Worm (Caenorhabditis elegans) whole organism, L4 larva: ENCODE measurements around the gene flcn-1.
A peak's percentile ranks its signal among the peaks of the same experiment; 100 is the strongest.

Experiments
- F10B5.3 ChIP-seq: sonication (generic microtip); optimal IDR thresholded peaks from 2 replicates; lab custom pipeline; 2016; ENCODE audit warnings: mild to moderate bottlenecking, missing genetic modification characterization, missing compliant biosample characterization
- aly-2 ChIP-seq: sonication (generic microtip); optimal IDR thresholded peaks from 2 replicates; lab custom pipeline; 2018; ENCODE audit warnings: missing biosample characterization, missing genetic modification characterization
- dve-1 ChIP-seq: sonication (generic microtip); optimal IDR thresholded peaks from 2 replicates; lab custom pipeline; 2017; ENCODE audit warnings: antibody characterized with exemption, mild to moderate bottlenecking, missing genetic modification characterization, missing compliant biosample characterization; ENCODE audit not compliant: insufficient read depth
- fkh-10 ChIP-seq: fragments of 150-350 bp; optimal IDR thresholded peaks from 2 replicates; lab custom pipeline; 2014; ENCODE audit warnings: missing biosample characterization, missing genetic modification reagents, missing genetic modification characterization
- hmg-1.1 ChIP-seq: fragments of 200-800 bp; sonication (Bioruptor generic); IDR thresholded peaks from 2 replicates; pipeline ENCODE4 v1.3.6; 2022; ENCODE audit warnings: missing genetic modification reagents, missing genetic modification characterization, missing compliant biosample characterization
- lin-38 ChIP-seq: fragments of 200-800 bp; sonication (Bioruptor generic); IDR thresholded peaks from 2 replicates; pipeline ENCODE4 v1.3.6; 2022; ENCODE audit warnings: missing genetic modification reagents, missing genetic modification characterization, missing compliant biosample characterization
- mxl-2 ChIP-seq: fragments of 200-800 bp; sonication (Bioruptor generic); conservative IDR thresholded peaks from 2 replicates; pipeline ENCODE4 v1.3.6; 2022; ENCODE audit warnings: missing genetic modification reagents, missing genetic modification characterization, missing compliant biosample characterization
- nhr-237 ChIP-seq: sonication (generic microtip); optimal IDR thresholded peaks from 2 replicates; lab custom pipeline; 2017; ENCODE audit warnings: missing biosample characterization, missing genetic modification characterization
- nhr-28 ChIP-seq: fragments of 150-350 bp; optimal IDR thresholded peaks from 2 replicates; lab custom pipeline; 2014; ENCODE audit warnings: missing biosample characterization, missing genetic modification characterization
- nhr-41 ChIP-seq: fragments of 200-800 bp; sonication (Bioruptor generic); IDR thresholded peaks from 2 replicates; pipeline ENCODE4 v1.3.6; 2022; ENCODE audit warnings: missing genetic modification reagents, missing genetic modification characterization, missing compliant biosample characterization
- nhr-76 ChIP-seq: fragments of 150-350 bp; optimal IDR thresholded peaks from 2 replicates; lab custom pipeline; 2014; ENCODE audit warnings: missing biosample characterization, missing genetic modification characterization
- skn-1 ChIP-seq: fragments of 150-350 bp; optimal IDR thresholded peaks from 2 replicates; lab custom pipeline; 2014; ENCODE audit warnings: missing biosample characterization, missing genetic modification characterization

DNA sequence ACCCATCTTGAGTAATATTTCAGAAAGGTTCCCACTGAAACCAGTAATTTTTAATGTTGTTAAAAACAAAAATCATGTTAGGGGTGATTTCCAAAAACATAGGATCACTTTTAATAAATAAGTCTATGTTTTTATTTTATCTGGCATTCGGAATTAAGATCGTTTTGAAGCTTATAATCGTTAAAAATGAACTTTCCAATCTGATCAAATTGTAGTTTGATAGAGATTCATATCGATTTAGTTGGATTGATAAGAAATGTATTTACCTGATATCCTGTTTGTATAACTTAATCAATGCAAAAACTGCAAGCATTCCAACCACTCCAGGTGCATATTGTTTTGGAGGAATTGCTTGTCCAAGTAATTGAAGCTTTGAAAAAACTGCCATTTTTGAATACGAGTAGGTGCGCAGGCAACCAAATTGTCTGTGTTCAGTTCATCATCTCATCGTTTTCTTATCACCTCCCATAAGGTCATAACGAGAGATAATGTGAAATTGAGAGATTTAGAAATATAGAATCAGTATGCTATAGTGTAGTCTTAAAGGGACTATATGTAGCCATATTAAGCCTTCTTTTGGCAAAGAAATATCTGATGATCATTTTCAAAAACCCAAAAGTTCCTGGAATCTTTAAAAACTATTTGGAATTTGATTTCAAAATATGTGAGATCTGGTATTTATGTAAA lies 41.1 kb upstream of the flcn-1 start, which contains the start of gene pmp-2:
- TF ChIP-seq skn-1 (tag; lab: Kevin White, UChicago) = no peak
- TF ChIP-seq nhr-237 (tag; lab: Kevin White, UChicago) = no peak
- no peak for TF ChIP-seq F10B5.3
- TF ChIP-seq nhr-41 = 0 out of 2 replicates have a peak, but pooled peaks have one; percentile 21
- TF ChIP-seq fkh-10 (GFP tag; lab: Kevin White, UChicago) = no peak
- TF ChIP-seq aly-2 = no peak
- TF ChIP-seq nhr-28 (tag; lab: Kevin White, UChicago) = peak; percentile 75
- no peak for TF ChIP-seq nhr-76 (tag; lab: Kevin White, UChicago)
- no peak for TF ChIP-seq hmg-1.1
- no peak for TF ChIP-seq dve-1 (tag; lab: Kevin White, UChicago)
- no peak for TF ChIP-seq lin-38 (GFP tag; lab: Robert Waterston, UW)
- TF ChIP-seq mxl-2 (GFP tag; lab: Robert Waterston, UW) = no peak
